Worm (Caenorhabditis elegans) whole organism, young adult: ENCODE results near the gene cyp-37B1.

ENCODE experiments used
- B0336.3 ChIP-seq: fragments of 200-800 bp; sonication (Bioruptor generic); IDR thresholded peaks from 2 replicates; pipeline ENCODE4 v1.3.6; 2022; ENCODE audit warnings: missing genetic modification characterization, missing compliant biosample characterization
- D2030.7 ChIP-seq: fragments of 200-800 bp; sonication (Bioruptor generic); IDR thresholded peaks from 2 replicates; pipeline ENCODE4 v1.3.6; 2022; ENCODE audit warnings: missing genetic modification reagents, missing genetic modification characterization, missing compliant biosample characterization
- ceh-27 ChIP-seq: fragments of 200-800 bp; sonication (Bioruptor generic); optimal IDR thresholded peaks from 2 replicates; lab custom pipeline; 2018; ENCODE audit warnings: mild to moderate bottlenecking, missing genetic modification characterization, moderate library complexity, missing compliant biosample characterization
- hmg-20 ChIP-seq: fragments of 200-800 bp; sonication (Bioruptor generic); IDR thresholded peaks from 2 replicates; pipeline ENCODE4 v1.3.6; 2022; ENCODE audit warnings: missing genetic modification reagents, missing genetic modification characterization, missing compliant biosample characterization
- madf-3 ChIP-seq: fragments of 200-800 bp; sonication (Bioruptor generic); IDR thresholded peaks from 2 replicates; pipeline ENCODE4 v1.3.6; 2022; ENCODE audit warnings: missing genetic modification reagents, missing genetic modification characterization, missing compliant biosample characterization
- pha-4 ChIP-seq: fragments of 150-350 bp; sonication (generic microtip); optimal IDR thresholded peaks from 2 replicates; lab custom pipeline; 2014; ENCODE audit warnings: missing biosample characterization, missing genetic modification reagents, missing genetic modification characterization

DNA sequence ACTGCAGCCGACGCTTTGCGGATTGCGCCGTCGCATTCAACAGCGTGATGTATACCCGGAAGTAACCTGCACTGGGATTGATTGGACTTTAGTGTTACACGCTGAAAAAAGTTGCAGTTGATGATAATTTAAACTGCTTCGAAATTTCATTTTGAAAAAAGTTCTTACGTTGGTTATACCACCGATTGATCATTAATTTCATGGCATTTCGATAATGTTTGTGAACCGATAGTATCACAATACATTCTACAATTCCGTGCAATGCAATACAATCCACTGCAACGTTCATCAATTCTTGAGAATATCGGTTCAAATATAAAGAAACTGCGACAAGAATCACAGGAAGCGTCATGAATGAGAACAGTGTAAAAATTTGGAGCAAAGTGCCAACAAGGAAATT, 42.8 kb upstream of the cyp-37B1 start, which contains the start of gene F21H7.3:
- TF ChIP-seq madf-3 (GFP tag; lab: Robert Waterston, UW) (no peak), hmg-20 (GFP tag; lab: Robert Waterston, UW) (no peak), ceh-27 (GFP tag; lab: Kevin White, UChicago) (no peak), pha-4 (no peak), B0336.3 (GFP tag; lab: Robert Waterston, UW) (no peak), D2030.7 (GFP tag; lab: Robert Waterston, UW) (no peak)
